Fruit fly (Drosophila melanogaster) whole organism, embryonic: ENCODE data around the gene Srpk79D.

ENCODE experiments used
- CG10209 ChIP-seq: fragments of 200-800 bp; sonication (Bioruptor generic); optimal IDR thresholded peaks from 3 replicates; lab custom pipeline; 2017; ENCODE audit warnings: missing biosample characterization, mild to moderate bottlenecking, missing genetic modification characterization, missing genetic modification reagents
- CG1024 ChIP-seq: fragments of 200-800 bp; sonication (Bioruptor generic); IDR thresholded peaks from 2 replicates; pipeline ENCODE4 v1.3.6; 2022; ENCODE audit warnings: missing biosample characterization, missing genetic modification characterization
- CG12391 ChIP-seq: fragments of 200-800 bp; sonication (Bioruptor generic); optimal IDR thresholded peaks from 3 replicates; lab custom pipeline; 2018; ENCODE audit warnings: missing biosample characterization, mild to moderate bottlenecking, missing genetic modification characterization, moderate library complexity
- CG12659 ChIP-seq: fragments of 200-800 bp; sonication (Bioruptor generic); optimal IDR thresholded peaks from 3 replicates; lab custom pipeline; 2017; ENCODE audit warnings: mild to moderate bottlenecking, missing biosample characterization, missing genetic modification reagents, missing genetic modification characterization
- CG12769 ChIP-seq: fragments of 200-800 bp; sonication (Bioruptor generic); optimal IDR thresholded peaks from 2 replicates; lab custom pipeline; 2019; ENCODE audit warnings: missing biosample characterization, mild to moderate bottlenecking, missing genetic modification characterization, moderate library complexity
- CG14441 ChIP-seq: fragments of 200-800 bp; sonication (Bioruptor generic); IDR thresholded peaks from 2 replicates; pipeline ENCODE4 v1.3.6; 2022; ENCODE audit warnings: missing biosample characterization, missing genetic modification characterization
- CG15011 ChIP-seq: fragments of 200-800 bp; sonication (Bioruptor generic); optimal IDR thresholded peaks from 3 replicates; lab custom pipeline; 2018; ENCODE audit warnings: missing biosample characterization, mild to moderate bottlenecking, missing genetic modification characterization
- CG1603 ChIP-seq: fragments of 200-800 bp; sonication (Bioruptor generic); optimal IDR thresholded peaks from 2 replicates; lab custom pipeline; 2019; ENCODE audit warnings: missing biosample characterization, mild to moderate bottlenecking, missing genetic modification characterization, moderate library complexity
- CG16815 ChIP-seq: fragments of 200-800 bp; sonication (Bioruptor generic); optimal IDR thresholded peaks from 3 replicates; lab custom pipeline; 2017; ENCODE audit warnings: missing biosample characterization, mild to moderate bottlenecking, missing genetic modification characterization
- CG18619 ChIP-seq: fragments of 200-800 bp; sonication (Bioruptor generic); optimal IDR thresholded peaks from 3 replicates; lab custom pipeline; 2017; ENCODE audit warnings: missing biosample characterization, mild to moderate bottlenecking, missing genetic modification characterization
- CG31224 ChIP-seq: fragments of 200-800 bp; sonication (Bioruptor generic); IDR thresholded peaks from 2 replicates; pipeline ENCODE4 v1.3.6; 2022; ENCODE audit warnings: missing biosample characterization, missing genetic modification characterization
- CG32767 ChIP-seq: fragments of 200-800 bp; sonication (Bioruptor generic); IDR thresholded peaks from 2 replicates; pipeline ENCODE4 v1.3.6; 2022; ENCODE audit warnings: missing biosample characterization, missing genetic modification characterization
- CG34376 ChIP-seq: fragments of 200-800 bp; sonication (Bioruptor generic); optimal IDR thresholded peaks from 2 replicates; lab custom pipeline; 2018; ENCODE audit warnings: missing biosample characterization, mild to moderate bottlenecking, missing genetic modification characterization
- CG43689 ChIP-seq: fragments of 200-800 bp; sonication (Bioruptor generic); IDR thresholded peaks from 2 replicates; pipeline ENCODE4 v1.3.6; 2022; ENCODE audit warnings: missing biosample characterization, missing genetic modification characterization
- CG7556 ChIP-seq: fragments of 200-800 bp; sonication (Bioruptor generic); optimal IDR thresholded peaks from 2 replicates; lab custom pipeline; 2017; ENCODE audit warnings: missing biosample characterization, mild to moderate bottlenecking, missing genetic modification characterization
- CG9215 ChIP-seq: fragments of 200-800 bp; sonication (Bioruptor generic); IDR thresholded peaks from 2 replicates; pipeline ENCODE4 v1.3.6; 2022; ENCODE audit warnings: missing biosample characterization, missing genetic modification characterization
- CG9437 ChIP-seq: fragments of 200-800 bp; sonication (Bioruptor generic); optimal IDR thresholded peaks from 2 replicates; lab custom pipeline; 2018; ENCODE audit warnings: missing biosample characterization, mild to moderate bottlenecking, missing genetic modification characterization
- CTCF ChIP-seq: fragments of 200-800 bp; sonication (Bioruptor generic); optimal IDR thresholded peaks from 2 replicates; lab custom pipeline; 2017; ENCODE audit warnings: missing biosample characterization, mild to moderate bottlenecking, missing genetic modification characterization, moderate library complexity
- Chrac-16 ChIP-seq: fragments of 200-800 bp; sonication (Bioruptor generic); optimal IDR thresholded peaks from 3 replicates; lab custom pipeline; 2016; ENCODE audit warnings: missing biosample characterization, missing genetic modification characterization
- Dp ChIP-seq: fragments of 200-800 bp; sonication (Bioruptor generic); optimal IDR thresholded peaks from 2 replicates; lab custom pipeline; 2018; ENCODE audit warnings: missing biosample characterization, mild to moderate bottlenecking, missing genetic modification characterization, moderate library complexity
- GATAe ChIP-seq: fragments of 200-800 bp; sonication (Bioruptor generic); conservative IDR thresholded peaks from 2 replicates; pipeline ENCODE4 v1.3.6; 2022; ENCODE audit warnings: missing biosample characterization, missing genetic modification characterization
- Gsc ChIP-seq: fragments of 200-800 bp; sonication (Bioruptor generic); IDR thresholded peaks from 2 replicates; pipeline ENCODE4 v1.3.6; 2022; ENCODE audit warnings: missing biosample characterization, missing genetic modification characterization
- HmgZ ChIP-seq: fragments of 200-800 bp; sonication (Bioruptor generic); optimal IDR thresholded peaks from 2 replicates; lab custom pipeline; 2018; ENCODE audit warnings: missing biosample characterization, mild to moderate bottlenecking, missing genetic modification characterization
- Hmx ChIP-seq: fragments of 200-800 bp; sonication (Bioruptor generic); optimal IDR thresholded peaks from 2 replicates; lab custom pipeline; 2016; ENCODE audit warnings: missing biosample characterization, missing genetic modification characterization
- Hr3 ChIP-seq: fragments of 200-800 bp; sonication (Bioruptor generic); optimal IDR thresholded peaks from 3 replicates; lab custom pipeline; 2016; ENCODE audit warnings: missing biosample characterization, missing genetic modification characterization
- Hsf ChIP-seq: fragments of 200-800 bp; sonication (Bioruptor generic); optimal IDR thresholded peaks from 3 replicates; lab custom pipeline; 2016; ENCODE audit warnings: missing biosample characterization, missing genetic modification characterization
- Oli ChIP-seq: fragments of 200-800 bp; sonication (Bioruptor generic); optimal IDR thresholded peaks from 2 replicates; lab custom pipeline; 2018; ENCODE audit warnings: missing biosample characterization, mild to moderate bottlenecking, missing genetic modification characterization, moderate library complexity
- Opbp ChIP-seq: fragments of 200-800 bp; sonication (Bioruptor generic); IDR thresholded peaks from 3 replicates; pipeline ENCODE4 v1.3.6; 2022; ENCODE audit warnings: missing biosample characterization, missing genetic modification characterization; ENCODE audit not compliant: partially characterized antibody
- Side ChIP-seq: fragments of 200-800 bp; sonication (Bioruptor generic); optimal IDR thresholded peaks from 2 replicates; lab custom pipeline; 2016; ENCODE audit warnings: missing biosample characterization, missing genetic modification characterization
- Xrp1 ChIP-seq: fragments of 200-800 bp; sonication (Bioruptor generic); IDR thresholded peaks from 2 replicates; pipeline ENCODE4 v1.3.6; 2022; ENCODE audit warnings: missing biosample characterization, missing genetic modification characterization
- ap ChIP-seq: fragments of 200-800 bp; sonication (Bioruptor generic); IDR thresholded peaks from 2 replicates; pipeline ENCODE4 v1.3.6; 2022; ENCODE audit warnings: missing biosample characterization, missing genetic modification characterization
- chinmo ChIP-seq: fragments of 200-800 bp; sonication (Bioruptor generic); IDR thresholded peaks from 4 replicates; pipeline ENCODE4 v1.3.6; 2022; ENCODE audit warnings: missing biosample characterization, missing genetic modification characterization; ENCODE audit not compliant: partially characterized antibody
- chm ChIP-seq: fragments of 200-800 bp; sonication (Bioruptor generic); IDR thresholded peaks from 2 replicates; pipeline ENCODE4 v1.3.6; 2022; ENCODE audit warnings: missing biosample characterization, missing genetic modification characterization
- cwo ChIP-seq: fragments of 200-800 bp; sonication (Bioruptor generic); optimal IDR thresholded peaks from 3 replicates; lab custom pipeline; 2017; ENCODE audit warnings: missing biosample characterization, missing genetic modification characterization, mild to moderate bottlenecking, moderate library complexity, missing genetic modification reagents
- ewg ChIP-seq: fragments of 200-800 bp; sonication (Bioruptor generic); optimal IDR thresholded peaks from 3 replicates; lab custom pipeline; 2017; ENCODE audit warnings: mild to moderate bottlenecking, missing biosample characterization, missing genetic modification reagents, missing genetic modification characterization
- eyg ChIP-seq: fragments of 200-800 bp; sonication (Bioruptor generic); optimal IDR thresholded peaks from 3 replicates; lab custom pipeline; 2016; ENCODE audit warnings: missing biosample characterization, missing genetic modification characterization
- fd64A ChIP-seq: fragments of 200-800 bp; sonication (Bioruptor generic); optimal IDR thresholded peaks from 3 replicates; lab custom pipeline; 2018; ENCODE audit warnings: missing biosample characterization, mild to moderate bottlenecking, missing genetic modification characterization
- jumu ChIP-seq: fragments of 200-800 bp; sonication (Bioruptor generic); optimal IDR thresholded peaks from 3 replicates; lab custom pipeline; 2016; ENCODE audit warnings: missing biosample characterization, missing genetic modification characterization
- ken ChIP-seq: fragments of 200-800 bp; sonication (Bioruptor generic); IDR thresholded peaks from 3 replicates; pipeline ENCODE4 v1.3.6; 2022; ENCODE audit warnings: missing biosample characterization, missing genetic modification characterization
- luna ChIP-seq: fragments of 200-800 bp; sonication (Bioruptor generic); optimal IDR thresholded peaks from 2 replicates; lab custom pipeline; 2016; ENCODE audit warnings: missing biosample characterization, missing genetic modification characterization
- maf-S ChIP-seq: fragments of 200-800 bp; sonication (Bioruptor generic); optimal IDR thresholded peaks from 2 replicates; lab custom pipeline; 2016; ENCODE audit warnings: missing biosample characterization, missing genetic modification characterization
- nau ChIP-seq: fragments of 200-800 bp; sonication (Bioruptor generic); optimal IDR thresholded peaks from 3 replicates; lab custom pipeline; 2017; ENCODE audit warnings: missing biosample characterization, mild to moderate bottlenecking, missing genetic modification characterization, missing genetic modification reagents
- oc ChIP-seq: fragments of 200-800 bp; sonication (Bioruptor generic); optimal IDR thresholded peaks from 2 replicates; lab custom pipeline; 2018; ENCODE audit warnings: missing biosample characterization, mild to moderate bottlenecking, missing genetic modification characterization, moderate library complexity
- phol ChIP-seq: fragments of 200-800 bp; sonication (Bioruptor generic); optimal IDR thresholded peaks from 3 replicates; lab custom pipeline; 2018; ENCODE audit warnings: missing biosample characterization, mild to moderate bottlenecking, missing genetic modification characterization, moderate library complexity
- prd ChIP-seq, 3 experiments: fragments of >200 bp in 2 of 3; fragments of 200-800 bp in 1 of 3; sonication (Bioruptor generic) in 1 of 3; optimal IDR thresholded peaks in 2 of 3; IDR thresholded peaks in 1 of 3; 2 replicates in 2 of 3; 3 replicates in 1 of 3; pipeline versions ENCODE4 v1.3.6 to Lab custom; 2017 to 2022; ENCODE audit warnings: missing biosample characterization in 1 of 3, missing genetic modification characterization in 1 of 3
- pzg ChIP-seq: fragments of 200-800 bp; sonication (Bioruptor generic); optimal IDR thresholded peaks from 3 replicates; lab custom pipeline; 2018; ENCODE audit warnings: missing biosample characterization, mild to moderate bottlenecking, missing genetic modification characterization, moderate library complexity
- repo ChIP-seq: fragments of 200-800 bp; sonication (Bioruptor generic); optimal IDR thresholded peaks from 2 replicates; lab custom pipeline; 2016; ENCODE audit warnings: missing biosample characterization, missing genetic modification characterization
- sd ChIP-seq: fragments of 200-800 bp; sonication (Bioruptor generic); optimal IDR thresholded peaks from 3 replicates; lab custom pipeline; 2018; ENCODE audit warnings: missing biosample characterization, mild to moderate bottlenecking, missing genetic modification characterization, moderate library complexity
- sisA ChIP-seq: fragments of 200-800 bp; sonication (Bioruptor generic); IDR thresholded peaks from 2 replicates; pipeline ENCODE4 v1.3.6; 2022; ENCODE audit warnings: missing biosample characterization, missing genetic modification characterization
- ttk ChIP-seq: fragments of 200-800 bp; sonication (Bioruptor generic); IDR thresholded peaks from 2 replicates; pipeline ENCODE4 v2.1.2; 2022; ENCODE audit warnings: missing biosample characterization, missing genetic modification characterization

Srpk79D gene

dm6 chr3L:22262797-22263423 lies 10.9 kb upstream of the Srpk79D start, which contains the start of the genes Rich and Ddx1 (continued):
- TF ChIP-seq CG10209 (GFP tag; lab: Kevin White, UChicago) (peak; percentile 54), eyg (GFP tag; lab: Kevin White, UChicago) (no peak), CG1603 (tag; lab: Kevin White, UChicago) (peak; percentile 36), CG32767 (GFP tag; lab: Robert Waterston, UW) (no peak), CG34376 (GFP tag; lab: Kevin White, UChicago) (peak; percentile 28), maf-S (GFP tag; lab: Kevin White, UChicago) (no peak), Hr3 (GFP tag; lab: Kevin White, UChicago) (peak; percentile 69), CG43689 (GFP tag; lab: Robert Waterston, UW) (no peak), CTCF (GFP tag; lab: Kevin White, UChicago) (no peak), Xrp1 (GFP tag; lab: Robert Waterston, UW) (peak; percentile 38; the same call in 1 of the 2 replicates), Opbp (GFP tag; lab: Robert Waterston, UW) (no peak), phol (tag; lab: Kevin White, UChicago) (peak; percentile 60), fd64A (GFP tag; lab: Kevin White, UChicago) (no peak), HmgZ (tag; lab: Kevin White, UChicago) (peak; percentile 65), CG9215 (GFP tag; lab: Robert Waterston, UW) (no peak; the same call in 1 of the 2 replicates), repo (GFP tag; lab: Kevin White, UChicago) (no peak), chinmo (GFP tag; lab: Robert Waterston, UW) (no peak), Chrac-16 (GFP tag; lab: Kevin White, UChicago) (peak; percentile 28), CG15011 (GFP tag; lab: Kevin White, UChicago) (no peak), CG9437 (peak; percentile 64), Side (GFP tag; lab: Kevin White, UChicago) (peak; percentile 33), luna (GFP tag; lab: Kevin White, UChicago) (no peak), Oli (tag; lab: Kevin White, UChicago) (peak; percentile 11), prd (optimal IDR thresholded peaks at IDR 0.05; lab: Kevin White, UChicago) (no peak), prd (GFP tag; IDR thresholded peaks at IDR 0.05; lab: Robert Waterston, UW) (peak; percentile 55), chm (GFP tag; lab: Robert Waterston, UW) (no peak; the same call in 1 of the 2 replicates), ken (GFP tag; lab: Robert Waterston, UW) (0 out of 3 replicates have a peak, but pooled peaks have one; percentile 9), pzg (GFP tag; lab: Kevin White, UChicago) (peak; percentile 57), jumu (GFP tag; lab: Kevin White, UChicago) (peak; percentile 32), oc (tag; lab: Kevin White, UChicago) (no peak), nau (GFP tag; lab: Kevin White, UChicago) (no peak), GATAe (GFP tag; lab: Robert Waterston, UW) (no peak), CG12769 (no peak), CG12659 (GFP tag; lab: Kevin White, UChicago) (peak; percentile 77), CG31224 (GFP tag; lab: Robert Waterston, UW) (no peak), cwo (GFP tag; lab: Kevin White, UChicago) (peak; percentile 15), Hsf (GFP tag; lab: Kevin White, UChicago) (peak; percentile 57), sd (tag; lab: Kevin White, UChicago) (peak; percentile 97), Gsc (GFP tag; lab: Robert Waterston, UW) (no peak), CG1024 (GFP tag; lab: Robert Waterston, UW) (no peak), ttk (GFP tag; lab: Robert Waterston, UW) (0 out of 2 replicates have a peak, but pooled peaks have one; percentile 14), Hmx (GFP tag; lab: Kevin White, UChicago) (peak; percentile 9), CG16815 (peak; percentile 28), CG12391 (tag; lab: Kevin White, UChicago) (peak; percentile 74), CG18619 (GFP tag; lab: Kevin White, UChicago) (peak; percentile 74), Dp (GFP tag; lab: Kevin White, UChicago) (peak; percentile 18), sisA (GFP tag; lab: Robert Waterston, UW) (no peak), ewg (GFP tag; lab: Kevin White, UChicago) (peak; percentile 56), CG14441 (GFP tag; lab: Robert Waterston, UW) (no peak), ap (GFP tag; lab: Robert Waterston, UW) (no peak), CG7556 (GFP tag; lab: Kevin White, UChicago) (peak; percentile 64)
